Fruit fly (Drosophila melanogaster) whole organism, embryonic: Measurements from ENCODE around the gene CG9372.

ENCODE experiments used
- CG11247 ChIP-seq: fragments of 200-800 bp; sonication (Bioruptor generic); IDR thresholded peaks from 2 replicates; pipeline ENCODE4 v1.3.6; 2022; ENCODE audit warnings: missing biosample characterization, missing genetic modification characterization
- CG11696 ChIP-seq: fragments of 200-800 bp; sonication (Bioruptor generic); IDR thresholded peaks from 2 replicates; pipeline ENCODE4 v1.3.6; 2022; ENCODE audit warnings: missing biosample characterization, missing genetic modification characterization
- CG12155 ChIP-seq: fragments of 200-800 bp; sonication (Bioruptor generic); optimal IDR thresholded peaks from 3 replicates; lab custom pipeline; 2016; ENCODE audit warnings: missing biosample characterization, missing genetic modification characterization
- CG12391 ChIP-seq: fragments of 200-800 bp; sonication (Bioruptor generic); optimal IDR thresholded peaks from 3 replicates; lab custom pipeline; 2018; ENCODE audit warnings: missing biosample characterization, mild to moderate bottlenecking, missing genetic modification characterization, moderate library complexity
- CG13123 ChIP-seq: fragments of 200-800 bp; sonication (Bioruptor generic); optimal IDR thresholded peaks from 2 replicates; lab custom pipeline; 2016; ENCODE audit warnings: missing biosample characterization, missing genetic modification characterization
- CG16863 ChIP-seq: fragments of 200-800 bp; sonication (Bioruptor generic); optimal IDR thresholded peaks from 3 replicates; lab custom pipeline; 2016; ENCODE audit warnings: missing biosample characterization, missing genetic modification characterization
- CG17361 ChIP-seq: fragments of 200-800 bp; sonication (Bioruptor generic); IDR thresholded peaks from 3 replicates; pipeline ENCODE4 v1.3.6; 2022; ENCODE audit warnings: missing biosample characterization, missing genetic modification characterization
- CG2712 ChIP-seq: fragments of 200-800 bp; optimal IDR thresholded peaks from 3 replicates; lab custom pipeline; 2019; ENCODE audit warnings: missing biosample characterization, mild to moderate bottlenecking, missing genetic modification characterization, moderate library complexity
- CG30020 ChIP-seq: fragments of 200-800 bp; optimal IDR thresholded peaks from 2 replicates; lab custom pipeline; 2019; ENCODE audit warnings: missing biosample characterization, mild to moderate bottlenecking, missing genetic modification characterization, moderate library complexity
- CG32767 ChIP-seq: fragments of 200-800 bp; sonication (Bioruptor generic); IDR thresholded peaks from 2 replicates; pipeline ENCODE4 v1.3.6; 2022; ENCODE audit warnings: missing biosample characterization, missing genetic modification characterization
- CG3281 ChIP-seq: fragments of 200-800 bp; sonication (Bioruptor generic); optimal IDR thresholded peaks from 3 replicates; lab custom pipeline; 2017; ENCODE audit warnings: missing biosample characterization, mild to moderate bottlenecking, missing genetic modification characterization
- CG33557 ChIP-seq: fragments of 200-800 bp; sonication (Bioruptor generic); optimal IDR thresholded peaks from 2 replicates; lab custom pipeline; 2019; ENCODE audit warnings: missing biosample characterization, mild to moderate bottlenecking, missing genetic modification characterization, moderate library complexity
- CG4360 ChIP-seq: fragments of 200-800 bp; sonication (Bioruptor generic); IDR thresholded peaks from 2 replicates; pipeline ENCODE4 v1.3.6; 2022; ENCODE audit warnings: missing biosample characterization, missing genetic modification characterization
- CG4424 ChIP-seq: fragments of 200-800 bp; sonication (Bioruptor generic); optimal IDR thresholded peaks from 3 replicates; lab custom pipeline; 2016; ENCODE audit warnings: missing biosample characterization, missing genetic modification characterization
- CG4707 ChIP-seq: fragments of 200-800 bp; sonication (Bioruptor generic); optimal IDR thresholded peaks from 2 replicates; lab custom pipeline; 2018; ENCODE audit warnings: missing biosample characterization, mild to moderate bottlenecking, missing genetic modification characterization, moderate library complexity
- CG8388 ChIP-seq: fragments of 200-800 bp; sonication (Bioruptor generic); optimal IDR thresholded peaks from 2 replicates; lab custom pipeline; 2019; ENCODE audit warnings: missing biosample characterization, mild to moderate bottlenecking, missing genetic modification characterization, moderate library complexity
- CTCF ChIP-seq: fragments of 200-800 bp; sonication (Bioruptor generic); optimal IDR thresholded peaks from 2 replicates; lab custom pipeline; 2017; ENCODE audit warnings: missing biosample characterization, mild to moderate bottlenecking, missing genetic modification characterization, moderate library complexity
- D19A ChIP-seq: fragments of 200-800 bp; optimal IDR thresholded peaks from 3 replicates; lab custom pipeline; 2019; ENCODE audit warnings: missing biosample characterization, mild to moderate bottlenecking, missing genetic modification characterization, moderate library complexity
- Doc2 ChIP-seq: fragments of 200-800 bp; sonication (Bioruptor generic); IDR thresholded peaks from 2 replicates; pipeline ENCODE4 v1.3.6; 2022; ENCODE audit warnings: missing biosample characterization, missing genetic modification characterization
- ERR ChIP-seq: fragments of 200-800 bp; sonication (Bioruptor generic); optimal IDR thresholded peaks from 2 replicates; lab custom pipeline; 2016; ENCODE audit warnings: missing biosample characterization, missing genetic modification characterization
- Fer2 ChIP-seq: fragments of 200-800 bp; sonication (Bioruptor generic); optimal IDR thresholded peaks from 2 replicates; lab custom pipeline; 2018; ENCODE audit warnings: missing biosample characterization, mild to moderate bottlenecking, missing genetic modification characterization, moderate library complexity
- HHEX ChIP-seq: fragments of 200-800 bp; sonication (Bioruptor generic); optimal IDR thresholded peaks from 3 replicates; lab custom pipeline; 2017; ENCODE audit warnings: missing biosample characterization, mild to moderate bottlenecking, missing genetic modification characterization, missing genetic modification reagents
- MBD-R2 ChIP-seq: fragments of 200-800 bp; sonication (Bioruptor generic); IDR thresholded peaks from 2 replicates; pipeline ENCODE4 v1.3.6; 2022; ENCODE audit warnings: missing biosample characterization, missing genetic modification characterization
- Neu2 ChIP-seq: fragments of 200-800 bp; sonication (Bioruptor generic); optimal IDR thresholded peaks from 3 replicates; lab custom pipeline; 2016; ENCODE audit warnings: missing biosample characterization, missing genetic modification characterization, borderline replicate concordance
- Pdp1 ChIP-seq, 2 experiments: fragments of 200-800 bp; sonication (Bioruptor generic); optimal IDR thresholded peaks; 3 replicates each; lab custom pipeline; 2016; ENCODE audit warnings: missing biosample characterization in 2 of 2, missing genetic modification characterization in 2 of 2, mild to moderate bottlenecking in 1 of 2, moderate library complexity in 1 of 2
- Poxn ChIP-seq: fragments of 200-800 bp; sonication (Bioruptor generic); IDR thresholded peaks from 2 replicates; pipeline ENCODE4 v1.3.6; 2022; ENCODE audit warnings: missing biosample characterization, missing genetic modification characterization
- Ptx1 ChIP-seq: fragments of 200-800 bp; sonication (Bioruptor generic); IDR thresholded peaks from 2 replicates; pipeline ENCODE4 v1.3.6; 2022; ENCODE audit warnings: missing biosample characterization, missing genetic modification characterization
- Ravus ChIP-seq: fragments of 200-800 bp; sonication (Bioruptor generic); IDR thresholded peaks from 2 replicates; pipeline ENCODE4 v1.3.6; 2022; ENCODE audit warnings: missing biosample characterization, missing genetic modification characterization
- Sox100B ChIP-seq: fragments of 200-800 bp; sonication (Bioruptor generic); optimal IDR thresholded peaks from 3 replicates; lab custom pipeline; 2018; ENCODE audit warnings: missing biosample characterization, mild to moderate bottlenecking, missing genetic modification characterization
- YL-1 ChIP-seq: fragments of 200-800 bp; sonication (Bioruptor generic); optimal IDR thresholded peaks from 3 replicates; lab custom pipeline; 2017; ENCODE audit warnings: missing biosample characterization, mild to moderate bottlenecking, missing genetic modification characterization
- amos ChIP-seq: fragments of 200-800 bp; sonication (Bioruptor generic); IDR thresholded peaks from 2 replicates; pipeline ENCODE4 v1.3.6; 2022; ENCODE audit warnings: missing biosample characterization, missing genetic modification characterization; ENCODE audit not compliant: partially characterized antibody
- cg ChIP-seq: fragments of 200-800 bp; sonication (Bioruptor generic); optimal IDR thresholded peaks from 3 replicates; lab custom pipeline; 2019; ENCODE audit warnings: missing biosample characterization, mild to moderate bottlenecking, missing genetic modification characterization, moderate library complexity
- chif ChIP-seq, 2 experiments: fragments of 200-800 bp; sonication (Bioruptor generic); optimal IDR thresholded peaks; 3 replicates each; lab custom pipeline; 2016; ENCODE audit warnings: missing biosample characterization in 2 of 2, missing genetic modification characterization in 2 of 2
- crol ChIP-seq: fragments of 200-800 bp; sonication (Bioruptor generic); IDR thresholded peaks from 2 replicates; pipeline ENCODE4 v1.3.6; 2022; ENCODE audit warnings: missing biosample characterization, missing genetic modification characterization
- dan ChIP-seq: fragments of 200-800 bp; sonication (Bioruptor generic); IDR thresholded peaks from 2 replicates; pipeline ENCODE4 v1.3.6; 2022; ENCODE audit warnings: missing biosample characterization, missing genetic modification characterization
- ems ChIP-seq: fragments of 200-800 bp; sonication (Bioruptor generic); optimal IDR thresholded peaks from 3 replicates; lab custom pipeline; 2016; ENCODE audit warnings: missing biosample characterization, missing genetic modification characterization
- gfzf ChIP-seq: fragments of 200-800 bp; sonication (Bioruptor generic); optimal IDR thresholded peaks from 2 replicates; lab custom pipeline; 2016; ENCODE audit warnings: missing biosample characterization, mild to moderate bottlenecking, missing genetic modification characterization, moderate library complexity
- lab ChIP-seq: fragments of 200-800 bp; sonication (Bioruptor generic); optimal IDR thresholded peaks from 3 replicates; lab custom pipeline; 2017; ENCODE audit warnings: missing biosample characterization, missing genetic modification characterization, mild to moderate bottlenecking, moderate library complexity, missing genetic modification reagents
- luna ChIP-seq: fragments of 200-800 bp; sonication (Bioruptor generic); optimal IDR thresholded peaks from 2 replicates; lab custom pipeline; 2016; ENCODE audit warnings: missing biosample characterization, missing genetic modification characterization
- maf-S ChIP-seq: fragments of 200-800 bp; sonication (Bioruptor generic); optimal IDR thresholded peaks from 2 replicates; lab custom pipeline; 2016; ENCODE audit warnings: missing biosample characterization, missing genetic modification characterization
- rib ChIP-seq: fragments of 200-800 bp; sonication (Bioruptor generic); IDR thresholded peaks from 2 replicates; pipeline ENCODE4 v1.3.6; 2022; ENCODE audit warnings: missing biosample characterization, missing genetic modification characterization
- sens ChIP-seq: fragments of 200-800 bp; sonication (Bioruptor generic); peaks from one replicate; lab custom pipeline; 2016; ENCODE audit warnings: missing biosample characterization, missing genetic modification characterization
- seq ChIP-seq: fragments of 200-800 bp; sonication (Bioruptor generic); IDR thresholded peaks from 2 replicates; pipeline ENCODE4 v1.3.6; 2022; ENCODE audit warnings: missing biosample characterization, missing genetic modification characterization
- sim ChIP-seq: fragments of 200-800 bp; sonication (Bioruptor generic); IDR thresholded peaks from 2 replicates; pipeline ENCODE4 v1.3.6; 2022; ENCODE audit warnings: missing biosample characterization, missing genetic modification characterization
- sqz ChIP-seq: fragments of 200-800 bp; sonication (Bioruptor generic); optimal IDR thresholded peaks from 3 replicates; lab custom pipeline; 2018; ENCODE audit warnings: missing biosample characterization, mild to moderate bottlenecking, missing genetic modification characterization
- unc-4 ChIP-seq: fragments of 200-800 bp; sonication (Bioruptor generic); IDR thresholded peaks from 2 replicates; pipeline ENCODE4 v1.3.6; 2022; ENCODE audit warnings: missing biosample characterization, missing genetic modification characterization; ENCODE audit not compliant: partially characterized antibody
- unpg ChIP-seq: fragments of 200-800 bp; sonication (Bioruptor generic); optimal IDR thresholded peaks from 3 replicates; lab custom pipeline; 2018; ENCODE audit warnings: missing biosample characterization, mild to moderate bottlenecking, missing genetic modification characterization, moderate library complexity
- yki ChIP-seq: fragments of >200 bp; optimal IDR thresholded peaks from 3 replicates; lab custom pipeline; 2018

CG9372 gene

DNA sequence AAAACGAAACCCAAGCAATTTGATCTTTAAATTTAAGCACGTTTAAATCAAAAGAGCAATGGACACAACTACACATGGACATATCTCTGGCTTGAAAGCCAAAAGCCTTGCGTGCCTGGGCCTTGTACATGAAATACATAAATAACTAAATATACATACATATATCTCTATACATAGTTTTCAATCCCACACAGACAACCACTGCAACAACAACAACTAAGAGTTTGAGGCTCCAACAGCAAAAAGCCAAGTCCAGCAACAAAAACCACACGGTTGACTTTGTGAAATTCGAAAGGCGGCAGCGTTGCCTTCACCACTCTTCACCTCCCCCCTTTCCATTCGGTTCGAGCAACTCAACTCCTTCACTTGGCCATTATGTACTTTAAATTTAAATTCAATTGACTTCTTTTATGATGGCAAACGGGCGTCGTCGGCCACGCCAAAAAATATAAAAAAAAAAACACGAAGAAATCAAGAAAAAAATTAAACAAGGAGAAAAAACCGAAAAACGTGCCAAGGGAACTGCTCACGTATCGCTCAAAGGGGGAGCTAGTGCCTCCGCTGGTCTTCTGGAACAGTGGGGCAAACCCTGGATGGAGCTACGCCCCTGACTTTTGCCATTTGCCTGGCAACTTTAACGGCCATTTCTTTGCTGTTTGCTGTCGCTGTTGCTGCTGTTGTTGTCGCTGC is 45.9 kb upstream of the CG9372 start:
- TF ChIP-seq cg = peak; percentile 43
- peak; percentile 39 for TF ChIP-seq crol (GFP tag; lab: Robert Waterston, UW)
- TF ChIP-seq CG4360 (GFP tag; lab: Robert Waterston, UW) = peak; percentile 73
- TF ChIP-seq sens (GFP tag; lab: Kevin White, UChicago) = no peak

DNA sequence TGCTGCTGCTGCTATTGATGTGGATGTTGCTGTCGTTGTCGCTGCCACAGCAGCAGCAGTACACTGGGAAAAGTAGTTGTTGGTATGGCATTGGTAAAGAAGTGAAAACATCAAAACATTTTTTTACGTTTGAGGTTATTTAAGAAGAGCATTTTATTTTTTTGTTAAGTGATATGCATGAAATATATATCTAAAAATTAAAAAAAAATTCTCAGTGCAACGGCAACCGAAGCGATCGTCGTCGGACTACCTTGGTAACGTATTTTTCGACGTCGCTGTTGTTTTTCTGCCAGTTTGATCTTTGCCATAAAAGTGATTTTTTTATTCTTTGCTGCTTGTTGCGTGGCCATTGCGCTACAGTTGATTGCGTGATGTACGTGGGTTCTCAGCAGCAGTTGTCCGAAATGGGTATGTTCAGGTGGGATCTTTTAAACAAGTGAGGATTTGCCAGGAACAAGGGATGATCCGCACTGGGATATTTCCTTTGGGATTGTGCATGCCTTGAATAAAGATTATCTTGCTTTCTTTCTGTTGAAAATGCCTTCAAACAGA is 45.2 kb upstream of the CG9372 start:
- peak; percentile 97 for TF ChIP-seq CG33557 (GFP tag; lab: Kevin White, UChicago)
- TF ChIP-seq Ptx1 (GFP tag; lab: Robert Waterston, UW) = peak; percentile 94
- peak; percentile 93 for TF ChIP-seq sqz (GFP tag; lab: Kevin White, UChicago)
- TF ChIP-seq Ravus (GFP tag; lab: Robert Waterston, UW) = peak; percentile 69
- peak; percentile 75 for TF ChIP-seq luna (GFP tag; lab: Kevin White, UChicago)
- TF ChIP-seq CG17361 = peak; percentile 94
- peak; percentile 94 for TF ChIP-seq CG8388 (GFP tag; lab: Kevin White, UChicago)
- TF ChIP-seq Doc2 = no peak
- peak; percentile 91 for TF ChIP-seq Fer2 (tag; lab: Kevin White, UChicago)
- peak; percentile 96 for TF ChIP-seq CG4424 (GFP tag; lab: Kevin White, UChicago)
- no peak for TF ChIP-seq yki (lab: Kevin White, UChicago)
- peak; percentile 92 for TF ChIP-seq MBD-R2 (GFP tag; lab: Robert Waterston, UW)
- TF ChIP-seq CG30020 (tag; lab: Kevin White, UChicago) = peak; percentile 81
- TF ChIP-seq CG32767 (GFP tag; lab: Robert Waterston, UW) = peak; percentile 91
- TF ChIP-seq D19A (tag; lab: Kevin White, UChicago) = peak; percentile 91
- TF ChIP-seq chif (GFP tag; optimal IDR thresholded peaks at IDR 0.05; lab: Kevin White, UChicago) = peak; percentile 89 to 96
- peak; percentile 97 for TF ChIP-seq CG12391 (tag; lab: Kevin White, UChicago)
- TF ChIP-seq CG11247 (GFP tag; lab: Robert Waterston, UW) = peak; percentile 93
- TF ChIP-seq sim (GFP tag; lab: Robert Waterston, UW) = peak; percentile 83; the same call in 1 of the 2 replicates
- TF ChIP-seq HHEX (GFP tag; lab: Kevin White, UChicago) = peak; percentile 93
- no peak for TF ChIP-seq unc-4 (GFP tag; lab: Robert Waterston, UW)
- peak; percentile 91 for TF ChIP-seq CG13123
- TF ChIP-seq rib (GFP tag; lab: Robert Waterston, UW) = peak; percentile 93
- TF ChIP-seq Poxn (GFP tag; lab: Robert Waterston, UW) = peak; percentile 48; the same call in 1 of the 2 replicates
- peak; percentile 91 for TF ChIP-seq maf-S (GFP tag; lab: Kevin White, UChicago)
- no peak for TF ChIP-seq amos (GFP tag; lab: Robert Waterston, UW)
- peak; percentile 97 for TF ChIP-seq unpg (GFP tag; lab: Kevin White, UChicago)
- peak; percentile 85; the same call in 1 of the 2 replicates for TF ChIP-seq CG11696 (GFP tag; lab: Robert Waterston, UW)
- peak; percentile 96 for TF ChIP-seq lab (GFP tag; lab: Kevin White, UChicago)
- TF ChIP-seq CG12155 (GFP tag; lab: Kevin White, UChicago) = peak; percentile 93
- TF ChIP-seq CTCF (GFP tag; lab: Kevin White, UChicago) = peak; percentile 47
- peak; percentile 93 for TF ChIP-seq CG3281 (GFP tag; lab: Kevin White, UChicago)
- peak; percentile 86 for TF ChIP-seq CG16863 (GFP tag; lab: Kevin White, UChicago)
- peak; percentile 92 for TF ChIP-seq ems (GFP tag; lab: Kevin White, UChicago)
- peak; percentile 91 for TF ChIP-seq YL-1 (GFP tag; lab: Kevin White, UChicago)
- peak; percentile 90 for TF ChIP-seq CG4707
- TF ChIP-seq CG2712 (tag; lab: Kevin White, UChicago) = peak; percentile 97
- peak; percentile 67 for TF ChIP-seq ERR (GFP tag; lab: Kevin White, UChicago)
- TF ChIP-seq Neu2 (GFP tag; lab: Kevin White, UChicago) = peak; percentile 87
- peak; percentile 94 for TF ChIP-seq seq (GFP tag; lab: Robert Waterston, UW)
- peak; percentile 15 for TF ChIP-seq gfzf (GFP tag; lab: Kevin White, UChicago)
- TF ChIP-seq Pdp1 (GFP tag; optimal IDR thresholded peaks at IDR 0.05; lab: Kevin White, UChicago) = peak; percentile 92 to 94
- peak; percentile 92 for TF ChIP-seq Sox100B (GFP tag; lab: Kevin White, UChicago)
- TF ChIP-seq dan (GFP tag; lab: Robert Waterston, UW) = no peak; the same call in 1 of the 2 replicates
